Worm (Caenorhabditis elegans): Measurements from ENCODE around the gene arrd-1.

arrd-1 gene

DNA sequence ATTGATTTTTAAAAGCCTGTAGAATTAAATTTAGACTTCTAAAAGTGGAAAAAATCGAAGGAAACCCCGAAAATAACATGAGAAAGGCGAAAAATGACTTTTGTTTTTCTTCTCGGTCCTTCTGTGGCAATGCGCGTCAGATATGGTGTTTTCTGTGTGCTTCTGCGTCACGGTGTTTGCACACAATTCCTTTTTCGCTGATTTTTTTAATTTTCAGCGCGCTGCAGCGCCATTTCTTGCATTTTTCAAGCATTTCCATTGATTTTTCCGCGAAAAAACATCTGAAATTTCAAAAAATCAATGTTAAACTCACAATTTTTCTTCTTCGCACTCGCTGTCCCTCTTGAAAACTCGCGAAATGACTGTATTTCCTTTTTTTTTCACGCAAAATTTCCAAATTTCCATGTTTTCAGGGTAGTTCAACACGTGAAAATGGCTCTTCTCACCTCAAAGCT lies 47.1 kb upstream of the arrd-1 start, which contains the start of the genes cdc-37 and W08F4.3 (continued):
- TF ChIP-seq hmg-1.2 (GFP tag; IDR thresholded peaks at IDR 0.05), result peak; percentile 36; the same call in 1 of the 2 replicates
- TF ChIP-seq fkh-3 (tag; optimal IDR thresholded peaks at IDR 0.05), result no peak
- TF ChIP-seq F33H1.4 (GFP tag; IDR thresholded peaks at IDR 0.05), result peak; percentile 60; the same call in 1 of the 2 replicates
- no peak for TF ChIP-seq nhr-90 (tag; optimal IDR thresholded peaks at IDR 0.05)
- no peak for TF ChIP-seq F39B2.1 (GFP tag; IDR thresholded peaks at IDR 0.05)
- peak; percentile 54 for TF ChIP-seq dpl-1 (GFP tag; optimal IDR thresholded peaks at IDR 0.05)
- TF ChIP-seq rpc-1 (optimal IDR thresholded peaks at IDR 0.05), result no peak
- TF ChIP-seq rpc-1 (tag; optimal IDR thresholded peaks at IDR 0.05), result no peak
- no peak for TF ChIP-seq akir-1 (GFP tag; optimal IDR thresholded peaks at IDR 0.05)
- TF ChIP-seq snpc-3.4 (tag; optimal IDR thresholded peaks at IDR 0.05), result peak; percentile 51
- no peak for TF ChIP-seq ztf-3 (GFP tag; optimal IDR thresholded peaks at IDR 0.05)
- peak; percentile 19; the same call in 1 of the 2 replicates for TF ChIP-seq rcor-1 (GFP tag; IDR thresholded peaks at IDR 0.05)
- no peak for TF ChIP-seq him-1 (tag; optimal IDR thresholded peaks at IDR 0.05)
- no peak for TF ChIP-seq Y53F4B.3 (GFP tag; IDR thresholded peaks at IDR 0.05)
- 0 out of 2 replicates have a peak, but pooled peaks have one; percentile 54 for TF ChIP-seq madf-3 (GFP tag; IDR thresholded peaks at IDR 0.05)
- TF ChIP-seq B0035.1 (tag; optimal IDR thresholded peaks at IDR 0.05), result no peak
- no peak for TF ChIP-seq tbx-9 (tag; optimal IDR thresholded peaks at IDR 0.05; ENCODE audit: borderline replicate concordance)
- TF ChIP-seq attf-3 (GFP tag; conservative IDR thresholded peaks at IDR 0.05), result no peak
- TF ChIP-seq B0261.1 (tag; optimal IDR thresholded peaks at IDR 0.05), result no peak
- peak; percentile 90 for TF ChIP-seq efl-1 (GFP tag; optimal IDR thresholded peaks at IDR 0.05)
- no peak for TF ChIP-seq K12H6.12 (tag; optimal IDR thresholded peaks at IDR 0.05)
- TF ChIP-seq ekl-4 (GFP tag; IDR thresholded peaks at IDR 0.05), result peak; percentile 27; the same call in 1 of the 2 replicates
- TF ChIP-seq D2030.7 (GFP tag; IDR thresholded peaks at IDR 0.05), result peak; percentile 72
- TF ChIP-seq madf-8 (GFP tag; conservative IDR thresholded peaks at IDR 0.05), result peak; percentile 75
- TF ChIP-seq zim-3 (tag; optimal IDR thresholded peaks at IDR 0.05), result no peak
- no peak for TF ChIP-seq C17E4.6 (GFP tag; IDR thresholded peaks at IDR 0.05)
- peak; percentile 63 for TF ChIP-seq mcd-1 (GFP tag; IDR thresholded peaks at IDR 0.05)
- TF ChIP-seq pbrm-1 (GFP tag; IDR thresholded peaks at IDR 0.05), result 0 out of 2 replicates have a peak, but pooled peaks have one; percentile 20
- no peak for TF ChIP-seq hlh-26 (GFP tag; conservative IDR thresholded peaks at IDR 0.05)
- no peak for TF ChIP-seq ceh-58 (GFP tag; IDR thresholded peaks at IDR 0.05)
- no peak for TF ChIP-seq nhr-179 (tag; optimal IDR thresholded peaks at IDR 0.05)
- TF ChIP-seq bed-2 (GFP tag; IDR thresholded peaks at IDR 0.05), result no peak
- TF ChIP-seq zfh-2 (GFP tag; conservative IDR thresholded peaks at IDR 0.05), result no peak
- TF ChIP-seq xnd-1 (tag; optimal IDR thresholded peaks at IDR 0.05), result peak; percentile 57
- TF ChIP-seq cebp-1 (GFP tag; IDR thresholded peaks at IDR 0.05), result no peak
- no peak for TF ChIP-seq cebp-1 (tag; optimal IDR thresholded peaks at IDR 0.05)
- no peak for TF ChIP-seq repo-1 (tag; optimal IDR thresholded peaks at IDR 0.05)
- peak; percentile 69 for TF ChIP-seq ceh-91 (GFP tag; IDR thresholded peaks at IDR 0.05)
- no peak for TF ChIP-seq nhr-120 (GFP tag; IDR thresholded peaks at IDR 0.05)
- no peak for TF ChIP-seq lir-1 (GFP tag; conservative IDR thresholded peaks at IDR 0.05)
- peak; percentile 12 for TF ChIP-seq snpc-1.1 (tag; optimal IDR thresholded peaks at IDR 0.05; ENCODE audit: insufficient read depth)
- no peak for TF ChIP-seq Y67H2A.10 (GFP tag; conservative IDR thresholded peaks at IDR 0.05)
